Worm (Caenorhabditis elegans) whole organism, L4 larva: ENCODE results near the gene spin-3.

Experiments used
- ZK546.5 ChIP-seq, 2 experiments: sonication (generic microtip); optimal IDR thresholded peaks; 2 replicates each; lab custom pipeline; 2017; ENCODE audit warnings: missing biosample characterization in 2 of 2, missing genetic modification characterization in 2 of 2
- ceh-62 ChIP-seq: sonication (generic microtip); optimal IDR thresholded peaks from 2 replicates; lab custom pipeline; 2017; ENCODE audit warnings: missing biosample characterization, missing genetic modification characterization
- lin-39 ChIP-seq: fragments of 150-350 bp; optimal IDR thresholded peaks from 2 replicates; lab custom pipeline; 2014; ENCODE audit warnings: missing biosample characterization, missing genetic modification reagents, missing genetic modification characterization
- mep-1 ChIP-seq: fragments of 150-350 bp; sonication (generic microtip); optimal IDR thresholded peaks from 3 replicates; lab custom pipeline; 2014; ENCODE audit warnings: missing biosample characterization, missing genetic modification characterization
- unc-62 ChIP-seq, 3 experiments: fragments of 150-350 bp in 1 of 3; sonication (generic microtip); optimal IDR thresholded peaks in 2 of 3; peaks in 1 of 3; 1 replicate in 1 of 3; 2 replicates in 2 of 3; lab custom pipeline; 2014 to 2017; ENCODE audit warnings: missing biosample characterization in 3 of 3, missing genetic modification characterization in 3 of 3, missing genetic modification reagents in 3 of 3, missing genotype in 1 of 3
- zag-1 ChIP-seq: fragments of 150-350 bp; optimal IDR thresholded peaks from 2 replicates; lab custom pipeline; 2014; ENCODE audit warnings: missing biosample characterization, missing genetic modification characterization
- ztf-11 ChIP-seq: fragments of 150-350 bp; optimal IDR thresholded peaks from 2 replicates; lab custom pipeline; 2014; ENCODE audit warnings: missing biosample characterization, missing genetic modification characterization

ce11 chrX:13169133-13169532, 39.1 kb downstream of the spin-3 start:
- TF ChIP-seq ztf-11 (tag; lab: Kevin White, UChicago) (no peak), ceh-62 (no peak), ZK546.5 (tag; optimal IDR thresholded peaks at IDR 0.05; lab: Kevin White, UChicago) (no peak), lin-39 (tag; lab: Kevin White, UChicago) (no peak), unc-62 (GFP tag; optimal IDR thresholded peaks at IDR 0.05 in 1 of 2; lab: Kevin White, UChicago) (no peak), unc-62 (tag; optimal IDR thresholded peaks at IDR 0.05; lab: Kevin White, UChicago) (no peak), zag-1 (no peak), mep-1 (tag; lab: Kevin White, UChicago) (no peak)
